Worm (Caenorhabditis elegans): ENCODE results near the gene clec-218.
"Not testable (repeated sequence)": the region's sequence is repeated elsewhere in the genome, so short reads cannot be mapped to it uniquely, and the experiment has no call there.

Gene clec-218

DNA sequence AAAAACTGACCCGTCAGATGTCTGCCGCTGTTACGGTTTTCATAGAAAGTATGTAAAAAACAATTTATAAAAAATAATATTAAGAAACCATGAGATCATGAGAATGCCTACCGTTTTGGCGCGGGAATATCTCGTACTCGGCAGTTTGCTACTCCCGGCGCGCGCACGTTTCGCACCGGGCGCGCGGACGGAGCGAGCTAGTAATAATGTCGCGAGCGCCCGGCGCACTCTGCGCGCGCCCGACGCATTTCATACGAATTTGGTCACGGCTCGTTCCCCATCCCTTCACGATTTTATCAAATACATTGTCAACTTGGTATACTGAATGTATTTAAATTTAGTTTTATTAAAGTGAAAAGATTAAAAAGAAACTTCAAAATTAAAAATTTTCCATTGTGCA lies 18.2 kb downstream of the clec-218 start:
- TF ChIP-seq hlh-1 (tag; optimal IDR thresholded peaks at IDR 0.05) = no peak
- no peak for TF ChIP-seq lin-32 (GFP tag; optimal IDR thresholded peaks at IDR 0.05)

DNA sequence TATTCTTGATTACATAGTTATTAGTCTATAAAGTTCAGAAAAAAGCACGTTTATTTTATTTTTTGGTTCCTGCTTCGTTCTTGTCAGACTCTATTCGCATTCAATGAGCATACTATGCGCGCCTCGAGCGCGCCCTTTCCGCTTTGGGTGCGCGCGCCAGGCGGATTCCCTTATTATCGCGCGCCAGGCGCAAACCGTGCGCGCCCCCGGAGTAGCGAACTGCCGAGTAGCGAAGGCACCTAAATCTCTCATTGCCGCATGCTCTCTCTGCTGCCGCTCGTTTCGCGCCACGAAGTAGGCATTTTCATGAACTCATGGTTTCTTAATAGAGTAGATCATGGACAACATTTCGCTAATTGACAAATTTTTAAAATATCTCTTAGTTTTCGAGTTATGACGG lies 19.3 kb downstream of the clec-218 start:
- TF ChIP-seq blmp-1 (tag; optimal IDR thresholded peaks at IDR 0.05) = no peak
- TF ChIP-seq tbx-8 (GFP tag; optimal IDR thresholded peaks at IDR 0.05) = no peak
- no peak for TF ChIP-seq nhr-76 (tag; optimal IDR thresholded peaks at IDR 0.05)
- no peak for TF ChIP-seq nhr-12 (tag; optimal IDR thresholded peaks at IDR 0.05)

DNA sequence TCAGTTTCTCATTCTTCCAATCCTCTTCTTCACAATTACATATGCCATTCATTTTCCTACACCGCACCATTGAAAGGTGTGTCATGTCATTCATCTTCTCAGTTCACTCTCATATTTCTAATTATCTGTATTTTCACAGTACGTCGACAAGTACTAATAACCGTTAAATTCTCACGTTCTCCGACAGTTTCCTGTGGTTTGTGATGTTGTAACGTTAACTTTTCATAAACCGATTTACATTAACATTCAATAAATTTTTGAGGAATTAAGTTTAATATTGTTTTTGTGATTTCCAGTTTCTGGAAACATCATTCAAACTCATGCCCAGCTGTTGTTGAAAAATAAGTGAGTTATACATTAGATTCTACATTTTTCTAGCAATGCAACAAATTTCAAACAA lies 26.6 kb downstream of the clec-218 start, which contains the start of gene tmd-2:
tmd-2 (plus strand) TSS at position 301 of the 400 bp plus-strand sequence.
- no peak for TF ChIP-seq lin-32 (GFP tag; optimal IDR thresholded peaks at IDR 0.05)
- TF ChIP-seq ztf-11 (tag; optimal IDR thresholded peaks at IDR 0.05) = no peak
- no peak for TF ChIP-seq bed-3 (GFP tag; optimal IDR thresholded peaks at IDR 0.05)
- TF ChIP-seq lin-13 (tag; optimal IDR thresholded peaks at IDR 0.05) = no peak
- TF ChIP-seq flh-1 (GFP tag; optimal IDR thresholded peaks at IDR 0.05) = no peak
- TF ChIP-seq mep-1 (tag; optimal IDR thresholded peaks at IDR 0.05) = no peak
- TF ChIP-seq nhr-237 (tag; optimal IDR thresholded peaks at IDR 0.05) = no peak

DNA sequence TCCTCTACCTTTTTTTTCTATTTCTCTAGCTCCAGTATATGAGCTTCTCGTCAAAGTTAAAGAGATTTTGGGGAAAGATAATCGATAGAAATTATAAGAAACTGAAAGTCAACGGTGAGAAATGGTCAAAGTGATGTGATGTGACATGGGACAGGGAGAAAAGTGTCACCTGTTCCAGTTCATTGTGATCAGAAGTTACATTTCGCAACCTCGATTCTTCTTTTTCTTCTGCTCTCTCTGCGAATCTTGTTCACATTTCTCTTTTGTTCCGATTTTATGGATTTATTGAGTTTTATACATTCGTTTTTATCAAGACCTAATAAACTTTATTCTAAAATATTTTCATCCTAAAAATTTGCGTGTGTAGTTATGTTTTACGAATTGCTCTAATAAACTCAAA lies 27.9 kb downstream of the clec-218 start:
- TF ChIP-seq cnd-1 (tag; optimal IDR thresholded peaks at IDR 0.05) (no peak), flh-1 (GFP tag; optimal IDR thresholded peaks at IDR 0.05) (no peak), hlh-1 (tag; optimal IDR thresholded peaks at IDR 0.05) (peak; percentile 82), mep-1 (tag; optimal IDR thresholded peaks at IDR 0.05) (no peak), unc-62 (GFP tag; optimal IDR thresholded peaks at IDR 0.05) (peak; percentile 83)

DNA sequence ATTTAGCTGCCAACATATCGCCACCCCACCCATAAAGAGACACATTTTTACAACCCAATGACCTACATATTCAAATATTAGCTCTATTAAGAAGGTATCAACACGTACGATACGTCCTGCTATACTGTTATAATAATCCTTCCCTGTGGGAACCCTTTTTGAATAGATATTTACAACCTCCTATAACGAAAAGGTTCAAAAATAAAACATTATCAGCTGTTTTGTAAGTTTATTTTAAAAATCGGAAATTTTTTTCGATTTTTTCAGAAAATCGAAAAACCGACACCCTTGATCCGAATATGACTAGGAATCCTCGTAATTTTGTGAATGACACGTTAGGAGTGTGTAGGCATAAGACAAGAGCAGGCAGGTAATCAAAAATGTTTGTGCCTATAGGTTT lies 33.2 kb downstream of the clec-218 start, which contains the start of gene C08D8.7:
C08D8.7 (plus strand) TSS at position 301 of the 400 bp plus-strand sequence.
- TF ChIP-seq ceh-43 (GFP tag; optimal IDR thresholded peaks at IDR 0.05); blmp-1 (tag; optimal IDR thresholded peaks at IDR 0.05); hlh-1 (tag; optimal IDR thresholded peaks at IDR 0.05): not testable (repeated sequence)

DNA sequence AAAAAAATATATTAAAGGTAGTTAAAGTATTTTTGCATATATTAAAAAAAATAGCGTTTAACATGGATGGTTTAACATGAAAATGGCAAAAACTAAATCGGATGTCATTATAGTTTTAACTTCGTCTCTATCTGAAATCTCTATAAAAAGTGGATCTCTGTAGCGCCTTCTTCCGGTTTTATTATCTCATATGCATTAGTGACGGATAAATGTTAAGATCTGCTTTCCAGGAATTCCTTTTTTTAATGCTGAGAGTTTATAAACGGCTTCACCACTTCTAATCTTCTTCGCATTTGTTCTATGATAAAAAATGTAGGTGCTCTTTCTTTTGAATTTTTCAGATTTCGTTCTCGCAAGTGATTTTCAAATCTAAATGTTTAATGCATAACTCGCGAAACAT lies 34.7 kb downstream of the clec-218 start:
- no peak for TF ChIP-seq M03D4.4 (tag; optimal IDR thresholded peaks at IDR 0.05)
- TF ChIP-seq nhr-76 (tag; optimal IDR thresholded peaks at IDR 0.05) = no peak
- TF ChIP-seq pha-4 (tag; optimal IDR thresholded peaks at IDR 0.05) = no peak
- no peak for TF ChIP-seq nhr-2 (tag; optimal IDR thresholded peaks at IDR 0.05)
- no peak for TF ChIP-seq ztf-11 (tag; optimal IDR thresholded peaks at IDR 0.05)
- no peak for TF ChIP-seq ceh-83 (GFP tag; optimal IDR thresholded peaks at IDR 0.05)

DNA sequence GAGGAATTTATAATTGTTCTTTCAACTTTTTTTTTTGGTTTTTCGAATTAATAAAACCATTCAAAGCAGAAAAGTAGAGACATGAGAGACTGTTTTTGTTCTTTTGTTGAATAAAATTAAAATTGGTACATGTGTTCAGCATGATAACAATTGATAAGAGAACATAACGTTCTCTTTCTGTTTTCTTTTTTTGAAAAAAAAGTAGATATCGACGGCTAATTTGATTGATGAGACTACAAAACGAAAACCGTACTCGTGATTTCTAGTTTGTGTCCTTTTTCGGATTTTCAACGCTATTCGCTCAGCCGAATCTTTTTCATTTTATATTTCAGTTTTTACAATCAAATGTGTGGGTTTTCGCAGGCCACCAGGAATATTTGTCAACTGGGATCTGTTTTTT lies 37.7 kb downstream of the clec-218 start, which contains the start of gene C08D8.1:
C08D8.1 (plus strand) TSS at position 324 of the 400 bp plus-strand sequence.
- TF ChIP-seq tbx-8 (GFP tag; optimal IDR thresholded peaks at IDR 0.05) (no peak), lsy-2 (tag; optimal IDR thresholded peaks at IDR 0.05) (no peak)

DNA sequence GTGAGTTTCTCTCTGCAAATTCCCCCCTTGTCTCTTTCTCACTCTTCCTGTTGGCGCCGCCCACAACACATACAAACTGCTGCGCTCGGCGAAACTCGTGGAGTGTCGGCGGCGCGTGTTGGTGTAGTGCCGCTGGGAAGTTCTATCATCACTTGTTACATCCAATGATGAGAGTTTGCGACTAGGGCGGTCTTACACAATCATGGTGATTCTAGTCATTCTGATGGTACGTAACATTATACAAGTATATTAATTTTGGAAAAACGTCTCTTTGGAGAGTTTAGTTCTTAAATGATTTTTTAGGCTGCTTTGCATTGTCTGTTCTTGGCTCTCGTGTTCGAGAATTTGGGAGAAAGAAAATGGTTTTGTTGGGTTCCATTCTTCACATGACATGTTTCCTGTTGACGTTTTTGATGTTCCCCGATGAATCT lies 41.2 kb downstream of the clec-218 start:
- TF ChIP-seq ceh-83 (GFP tag; optimal IDR thresholded peaks at IDR 0.05) (no peak), bed-3 (GFP tag; optimal IDR thresholded peaks at IDR 0.05) (no peak), lin-32 (GFP tag; optimal IDR thresholded peaks at IDR 0.05) (no peak), cnd-1 (tag; optimal IDR thresholded peaks at IDR 0.05) (no peak), ztf-11 (tag; optimal IDR thresholded peaks at IDR 0.05) (no peak), nhr-28 (tag; optimal IDR thresholded peaks at IDR 0.05) (no peak), sem-2 (GFP tag; optimal IDR thresholded peaks at IDR 0.05) (no peak), elt-1 (tag; optimal IDR thresholded peaks at IDR 0.05; ENCODE audit: borderline replicate concordance, insufficient read depth) (no peak), nhr-12 (tag; optimal IDR thresholded peaks at IDR 0.05) (no peak), pha-4 (tag; optimal IDR thresholded peaks at IDR 0.05) (peak; percentile 40), mep-1 (tag; optimal IDR thresholded peaks at IDR 0.05) (peak; percentile 29), hlh-1 (tag; optimal IDR thresholded peaks at IDR 0.05) (peak; percentile 9), mls-2 (tag; optimal IDR thresholded peaks at IDR 0.05) (no peak), ham-2 (GFP tag; optimal IDR thresholded peaks at IDR 0.05) (no peak), nhr-2 (tag; optimal IDR thresholded peaks at IDR 0.05) (no peak), sptf-1 (tag; optimal IDR thresholded peaks at IDR 0.05) (peak; percentile 26), snpc-4 (tag; optimal IDR thresholded peaks at IDR 0.05) (no peak), lsy-2 (tag; optimal IDR thresholded peaks at IDR 0.05) (no peak), blmp-1 (tag; optimal IDR thresholded peaks at IDR 0.05) (no peak), nhr-76 (tag; optimal IDR thresholded peaks at IDR 0.05) (no peak), unc-62 (GFP tag; optimal IDR thresholded peaks at IDR 0.05) (peak; percentile 35), ces-1 (GFP tag; optimal IDR thresholded peaks at IDR 0.05) (peak; percentile 19), mab-5 (tag; optimal IDR thresholded peaks at IDR 0.05) (no peak), M03D4.4 (tag; optimal IDR thresholded peaks at IDR 0.05) (peak; percentile 22), unc-39 (tag; optimal IDR thresholded peaks at IDR 0.05) (no peak), drap-1 (GFP tag; optimal IDR thresholded peaks at IDR 0.05) (peak; percentile 19), lin-13 (tag; optimal IDR thresholded peaks at IDR 0.05) (no peak), flh-1 (GFP tag; optimal IDR thresholded peaks at IDR 0.05) (no peak), elt-3 (tag; optimal IDR thresholded peaks at IDR 0.05) (no peak), ceh-43 (GFP tag; optimal IDR thresholded peaks at IDR 0.05) (no peak), nhr-237 (tag; optimal IDR thresholded peaks at IDR 0.05) (no peak), unc-120 (tag; optimal IDR thresholded peaks at IDR 0.05; ENCODE audit: poor library complexity, severe bottlenecking) (peak; percentile 23)
